Worm (Caenorhabditis elegans) whole organism, L2 larva: ENCODE data around the gene str-8.
"Not testable (repeated sequence)": the region's sequence is repeated elsewhere in the genome, so short reads cannot be mapped to it uniquely, and the experiment has no call there.

Experiments
- C34F6.9 ChIP-seq: fragments of 150-350 bp; optimal IDR thresholded peaks from 2 replicates; lab custom pipeline; 2014; ENCODE audit warnings: missing biosample characterization, missing genetic modification characterization
- F13H6.1 ChIP-seq: sonication (generic microtip); optimal IDR thresholded peaks from 2 replicates; lab custom pipeline; 2016; ENCODE audit warnings: missing genetic modification characterization, missing compliant biosample characterization
- R02D3.7 ChIP-seq: fragments of 150-350 bp; optimal IDR thresholded peaks from 2 replicates; lab custom pipeline; 2014; ENCODE audit warnings: missing biosample characterization, missing genetic modification characterization
- Y55F3AM.14 ChIP-seq: fragments of 200-800 bp; sonication (Bioruptor generic); optimal IDR thresholded peaks from 2 replicates; lab custom pipeline; 2018; ENCODE audit warnings: mild to moderate bottlenecking, missing genetic modification characterization, missing compliant biosample characterization
- alr-1 ChIP-seq: fragments of 150-350 bp; optimal IDR thresholded peaks from 2 replicates; lab custom pipeline; 2014; ENCODE audit warnings: missing biosample characterization, missing genetic modification characterization
- ama-1 ChIP-seq: fragments of 150-350 bp; optimal IDR thresholded peaks from 2 replicates; lab custom pipeline; 2018; ENCODE audit warnings: inconsistent platforms
- ceh-82 ChIP-seq: fragments of 150-350 bp; optimal IDR thresholded peaks from 2 replicates; lab custom pipeline; 2014; ENCODE audit warnings: missing biosample characterization, missing genetic modification characterization
- crh-2 ChIP-seq: sonication (generic microtip); optimal IDR thresholded peaks from 2 replicates; lab custom pipeline; 2017; ENCODE audit warnings: missing biosample characterization, missing genetic modification characterization
- dmd-4 ChIP-seq: sonication (generic microtip); optimal IDR thresholded peaks from 2 replicates; lab custom pipeline; 2017; ENCODE audit warnings: missing biosample characterization, missing genetic modification characterization
- egl-27 ChIP-seq: sonication (generic microtip); optimal IDR thresholded peaks from 3 replicates; lab custom pipeline; 2017; ENCODE audit warnings: missing biosample characterization, missing genetic modification reagents, missing genetic modification characterization
- elt-3 ChIP-seq: sonication (generic microtip); optimal IDR thresholded peaks from 2 replicates; lab custom pipeline; 2017; ENCODE audit warnings: missing biosample characterization, missing genetic modification characterization
- gmeb-1 ChIP-seq: fragments of 150-350 bp; optimal IDR thresholded peaks from 2 replicates; lab custom pipeline; 2014; ENCODE audit warnings: missing biosample characterization, missing genetic modification characterization
- lin-11 ChIP-seq: fragments of 150-350 bp; sonication (generic microtip); optimal IDR thresholded peaks from 2 replicates; lab custom pipeline; 2014; ENCODE audit warnings: missing biosample characterization, missing genetic modification characterization, inconsistent platforms, mixed read lengths
- lin-13 ChIP-seq: fragments of 150-350 bp; optimal IDR thresholded peaks from 2 replicates; lab custom pipeline; 2014; ENCODE audit warnings: missing biosample characterization, missing genetic modification reagents, missing genetic modification characterization
- mbf-1 ChIP-seq: sonication (generic microtip); optimal IDR thresholded peaks from 2 replicates; lab custom pipeline; 2017; ENCODE audit warnings: missing biosample characterization, missing genetic modification characterization
- nhr-10 ChIP-seq: sonication (generic microtip); optimal IDR thresholded peaks from 2 replicates; lab custom pipeline; 2017; ENCODE audit warnings: missing biosample characterization, missing genetic modification characterization
- nhr-12 ChIP-seq: fragments of 150-350 bp; optimal IDR thresholded peaks from 2 replicates; lab custom pipeline; 2014; ENCODE audit warnings: missing biosample characterization, missing genetic modification characterization
- nhr-129 ChIP-seq: fragments of 150-350 bp; optimal IDR thresholded peaks from 2 replicates; lab custom pipeline; 2014; ENCODE audit warnings: missing biosample characterization, missing genetic modification characterization
- nhr-21 ChIP-seq: fragments of 150-350 bp; optimal IDR thresholded peaks from 2 replicates; lab custom pipeline; 2014; ENCODE audit warnings: missing biosample characterization, missing genetic modification characterization
- nhr-23 ChIP-seq: fragments of 150-350 bp; optimal IDR thresholded peaks from 2 replicates; lab custom pipeline; 2014; ENCODE audit warnings: missing biosample characterization, missing genetic modification reagents, missing genetic modification characterization
- peb-1 ChIP-seq: fragments of 150-350 bp; optimal IDR thresholded peaks from 2 replicates; lab custom pipeline; 2014; ENCODE audit warnings: missing biosample characterization, missing genetic modification characterization
- sem-4 ChIP-seq: fragments of 150-350 bp; optimal IDR thresholded peaks from 2 replicates; lab custom pipeline; 2014; ENCODE audit warnings: missing biosample characterization, missing genetic modification reagents, missing genetic modification characterization
- sma-3 ChIP-seq: sonication (generic microtip); optimal IDR thresholded peaks from 2 replicates; lab custom pipeline; 2016; ENCODE audit warnings: missing genetic modification reagents, missing genetic modification characterization, missing compliant biosample characterization
- sma-9 ChIP-seq, 2 experiments: fragments of 150-350 bp in 1 of 2; sonication (generic microtip) in 1 of 2; optimal IDR thresholded peaks; 2 replicates each; lab custom pipeline; 2014 to 2016; ENCODE audit warnings: missing genetic modification characterization in 2 of 2, mild to moderate bottlenecking in 1 of 2, missing biosample characterization in 1 of 2, missing compliant biosample characterization in 1 of 2, missing genetic modification reagents in 1 of 2, moderate library complexity in 1 of 2
- snpc-4 ChIP-seq: fragments of 150-350 bp; optimal IDR thresholded peaks from 2 replicates; lab custom pipeline; 2014; ENCODE audit warnings: missing biosample characterization, missing genetic modification characterization
- unc-39 ChIP-seq: fragments of 150-350 bp; optimal IDR thresholded peaks from 2 replicates; lab custom pipeline; 2014; ENCODE audit warnings: missing biosample characterization, missing genetic modification characterization
- unc-55 ChIP-seq: fragments of 150-350 bp; sonication (generic microtip); optimal IDR thresholded peaks from 3 replicates; lab custom pipeline; 2014; ENCODE audit warnings: missing biosample characterization, missing genetic modification reagents, missing genetic modification characterization
- unc-62 ChIP-seq: fragments of 150-350 bp; optimal IDR thresholded peaks from 2 replicates; lab custom pipeline; 2014; ENCODE audit warnings: missing biosample characterization, missing genetic modification reagents, missing genetic modification characterization
- ztf-1 ChIP-seq: fragments of 200-800 bp; sonication (Bioruptor generic); conservative IDR thresholded peaks from 2 replicates; pipeline ENCODE4 v1.3.6; 2022; ENCODE audit warnings: missing genetic modification characterization, missing compliant biosample characterization
- ztf-11 ChIP-seq: sonication (generic microtip); optimal IDR thresholded peaks from 2 replicates; lab custom pipeline; 2017; ENCODE audit warnings: missing biosample characterization, missing genetic modification characterization
- ztf-4 ChIP-seq: fragments of 150-350 bp; optimal IDR thresholded peaks from 2 replicates; lab custom pipeline; 2014; ENCODE audit warnings: missing biosample characterization, missing genetic modification characterization

str-8 gene

ce11 chrV:15793270-15793669 is 38.4 kb downstream of the str-8 start, which contains the start of gene T26E4.7:
Gene T26E4.7 (plus strand): TSS chrV:15793570.
- TF ChIP-seq unc-62 (GFP tag; lab: Kevin White, UChicago) (no peak), alr-1 (no peak), sem-4 (tag; lab: Kevin White, UChicago) (no peak), crh-2 (tag; lab: Kevin White, UChicago) (no peak), ztf-1 (GFP tag; lab: Robert Waterston, UW) (no peak), ama-1 (lab: Kevin White, UChicago) (no peak), peb-1 (tag; lab: Kevin White, UChicago) (no peak), gmeb-1 (tag; lab: Kevin White, UChicago) (no peak), mbf-1 (tag; lab: Kevin White, UChicago) (no peak), dmd-4 (tag; lab: Kevin White, UChicago) (no peak), nhr-129 (tag; lab: Kevin White, UChicago) (no peak), sma-3 (GFP tag; lab: Kevin White, UChicago) (no peak), R02D3.7 (tag; lab: Kevin White, UChicago) (no peak), unc-39 (tag; lab: Kevin White, UChicago) (no peak), sma-9 (GFP tag; optimal IDR thresholded peaks at IDR 0.05; lab: Kevin White, UChicago) (no peak), sma-9 (tag; optimal IDR thresholded peaks at IDR 0.05; lab: Kevin White, UChicago) (no peak), unc-55 (no peak), nhr-12 (no peak), Y55F3AM.14 (no peak), nhr-10 (tag; lab: Kevin White, UChicago) (no peak), ceh-82 (no peak)

- TF ChIP-seq unc-62 (GFP tag; lab: Kevin White, UChicago) (no peak), snpc-4 (tag; lab: Kevin White, UChicago) (no peak), nhr-12 (no peak), nhr-21 (tag; lab: Kevin White, UChicago) (no peak), lin-13 (GFP tag; lab: Kevin White, UChicago) (no peak), nhr-23 (tag; lab: Kevin White, UChicago) (no peak), sem-4 (tag; lab: Kevin White, UChicago) (no peak), egl-27 (no peak)
Measured at ce11 chrV:15796087-15796486, 41.3 kb downstream of the str-8 start, which contains the start of gene nhr-223. Gene nhr-223 (plus strand): TSS chrV:15796387.

ce11 chrV:15798108-15798507 is 43.3 kb downstream of the str-8 start, which contains the start of gene T26E4.10:
Gene T26E4.10 (minus strand): TSS chrV:15798208.
- TF ChIP-seq ceh-82 (no peak), snpc-4 (tag; lab: Kevin White, UChicago) (no peak), lin-11 (tag; lab: Kevin White, UChicago) (no peak), R02D3.7 (tag; lab: Kevin White, UChicago) (no peak), gmeb-1 (tag; lab: Kevin White, UChicago) (no peak), sma-9 (GFP tag; optimal IDR thresholded peaks at IDR 0.05; lab: Kevin White, UChicago) (no peak), sma-9 (tag; optimal IDR thresholded peaks at IDR 0.05; lab: Kevin White, UChicago) (no peak), C34F6.9 (tag; lab: Kevin White, UChicago) (no peak), alr-1 (no peak), nhr-129 (tag; lab: Kevin White, UChicago) (no peak), ztf-4 (tag; lab: Kevin White, UChicago) (no peak), ztf-11 (tag; lab: Kevin White, UChicago) (no peak), nhr-23 (tag; lab: Kevin White, UChicago) (no peak), unc-55 (no peak)

ce11 chrV:15802623-15803022 is 47.8 kb downstream of the str-8 start, which contains the start of gene T26E4.9:
Gene T26E4.9 (minus strand): TSS chrV:15802723.
- not testable (repeated sequence) for TF ChIP-seq elt-3; nhr-129 (tag; lab: Kevin White, UChicago); R02D3.7 (tag; lab: Kevin White, UChicago)

- TF ChIP-seq lin-11 (tag; lab: Kevin White, UChicago); F13H6.1; sem-4 (tag; lab: Kevin White, UChicago): not testable (repeated sequence)
Measured at ce11 chrV:15803079-15803478, 48.2 kb downstream of the str-8 start, which contains the start of gene srd-27. Gene srd-27 (plus strand): TSS chrV:15803379.

ce11 chrV:15803748-15804147 is 48.9 kb downstream of the str-8 start, which contains the start of gene T26E4.18:
Gene T26E4.18 (minus strand): TSS chrV:15803848.
- not testable (repeated sequence) for TF ChIP-seq ztf-4 (tag; lab: Kevin White, UChicago); F13H6.1; nhr-129 (tag; lab: Kevin White, UChicago)
